Worm (Caenorhabditis elegans) whole organism, mixed stage, embryonic: ENCODE results near the gene C10C6.3.

Source experiments
- elt-1 ChIP-seq: sonication (generic microtip); optimal IDR thresholded peaks from 2 replicates; lab custom pipeline; 2017; ENCODE audit warnings: missing genetic modification characterization, mild to moderate bottlenecking, missing compliant biosample characterization, antibody characterized with exemption, moderate library complexity, borderline replicate concordance; ENCODE audit not compliant: insufficient read depth
- lin-13 ChIP-seq: fragments of 150-350 bp; optimal IDR thresholded peaks from 2 replicates; lab custom pipeline; 2014; ENCODE audit warnings: missing biosample characterization, missing genetic modification characterization
- mep-1 ChIP-seq: fragments of 150-350 bp; optimal IDR thresholded peaks from 2 replicates; lab custom pipeline; 2017; ENCODE audit warnings: missing biosample characterization, missing genetic modification reagents, missing genetic modification characterization, inconsistent platforms
- nhr-76 ChIP-seq: sonication (generic microtip); optimal IDR thresholded peaks from 2 replicates; lab custom pipeline; 2017; ENCODE audit warnings: missing biosample characterization, missing genetic modification characterization
- snpc-4 ChIP-seq: fragments of 150-350 bp; optimal IDR thresholded peaks from 2 replicates; lab custom pipeline; 2014; ENCODE audit warnings: missing biosample characterization, missing genetic modification characterization
- unc-120 ChIP-seq: sonication (generic microtip); optimal IDR thresholded peaks from 2 replicates; lab custom pipeline; 2017; ENCODE audit warnings: missing genetic modification characterization, missing compliant biosample characterization; ENCODE audit not compliant: poor library complexity, severe bottlenecking

- TF ChIP-seq snpc-4 (tag; lab: Kevin White, UChicago) (no peak), elt-1 (no peak), nhr-76 (tag; lab: Kevin White, UChicago) (no peak), unc-120 (tag; lab: Kevin White, UChicago) (no peak), mep-1 (tag; lab: Kevin White, UChicago) (no peak), lin-13 (tag; lab: Kevin White, UChicago) (no peak)
These were observed 27.3 kb upstream of the C10C6.3 start for ce11 chrIV:11492345-11492744.
